Fruit fly (Drosophila melanogaster): ENCODE data around the gene Rbp6.

Gene Rbp6

dm6 chr3L:17044799-17045198 lies 193.2 kb downstream of the Rbp6 start, which contains the start of gene Pop5:
TSS of gene Pop5 (minus strand) at chr3L:17045038.
- TF ChIP-seq Eip93F (GFP tag; optimal IDR thresholded peaks at IDR 0.05) (no peak), esn (GFP tag; optimal IDR thresholded peaks at IDR 0.05) (peak; percentile 33), Lpt (GFP tag; optimal IDR thresholded peaks at IDR 0.05) (no peak), CG1621 (tag; optimal IDR thresholded peaks at IDR 0.05) (peak; percentile 3), fkh (GFP tag; optimal IDR thresholded peaks at IDR 0.05) (peak; percentile 98), cyc (GFP tag; optimal IDR thresholded peaks at IDR 0.05) (no peak)

- TF ChIP-seq cyc (GFP tag; optimal IDR thresholded peaks at IDR 0.05) (no peak), OdsH (GFP tag; optimal IDR thresholded peaks at IDR 0.05) (no peak), acj6 (GFP tag; optimal IDR thresholded peaks at IDR 0.05) (no peak), dac (GFP tag; optimal IDR thresholded peaks at IDR 0.05) (no peak), fkh (GFP tag; optimal IDR thresholded peaks at IDR 0.05) (peak; percentile 95), CG15336 (GFP tag; IDR thresholded peaks at IDR 0.05) (no peak), esn (GFP tag; optimal IDR thresholded peaks at IDR 0.05) (peak; percentile 17), Met (GFP tag; optimal IDR thresholded peaks at IDR 0.05) (no peak), CG6854 (GFP tag; optimal IDR thresholded peaks at IDR 0.05) (peak; percentile 63), Smox (GFP tag; optimal IDR thresholded peaks at IDR 0.05) (no peak), fd85E (GFP tag; optimal IDR thresholded peaks at IDR 0.05) (no peak), CG3032 (tag; optimal IDR thresholded peaks at IDR 0.05) (peak; percentile 10), CG3919 (GFP tag; optimal IDR thresholded peaks at IDR 0.05) (no peak)
Observed at dm6 chr3L:17042297-17042921, 195.6 kb downstream of the Rbp6 start, which contains the start of the genes scaf6 and Papst2. TSS of gene scaf6 (minus strand) at chr3L:17042574. TSS of gene Papst2 (plus strand) at chr3L:17042797.

dm6 chr3L:17035492-17035891 lies 202.5 kb downstream of the Rbp6 start, which contains the start of gene beg:
TSS of gene beg (plus strand) at chr3L:17035668.
- TF ChIP-seq OdsH (GFP tag; optimal IDR thresholded peaks at IDR 0.05) (no peak), CG1621 (tag; optimal IDR thresholded peaks at IDR 0.05) (no peak), CG6163 (GFP tag; IDR thresholded peaks at IDR 0.05) (no peak), Ets96B (tag; optimal IDR thresholded peaks at IDR 0.05) (no peak), fd85E (GFP tag; optimal IDR thresholded peaks at IDR 0.05) (no peak), CG8119 (GFP tag; IDR thresholded peaks at IDR 0.05) (no peak), topi (GFP tag; optimal IDR thresholded peaks at IDR 0.05) (no peak)

- peak; percentile 95 for TF ChIP-seq Blimp-1 (GFP tag; optimal IDR thresholded peaks at IDR 0.05)
- TF ChIP-seq CG8319 (GFP tag; optimal IDR thresholded peaks at IDR 0.05): no peak
Observed at dm6 chr3L:17033309-17033708, 204.7 kb downstream of the Rbp6 start.

- TF ChIP-seq fd59A (GFP tag; optimal IDR thresholded peaks at IDR 0.05): no peak
- peak; percentile 13 for TF ChIP-seq Blimp-1 (GFP tag; optimal IDR thresholded peaks at IDR 0.05)
- peak; percentile 49 for TF ChIP-seq CG6854 (GFP tag; optimal IDR thresholded peaks at IDR 0.05)
- TF ChIP-seq spab (GFP tag; optimal IDR thresholded peaks at IDR 0.05): no peak
Observed at dm6 chr3L:17031971-17032370, 206.0 kb downstream of the Rbp6 start, which contains the start of gene Ilp8. TSS of gene Ilp8 (minus strand) at chr3L:17032080.

dm6 chr3L:17027310-17027709 lies 210.7 kb downstream of the Rbp6 start, which contains the start of gene CG7730:
TSS of gene CG7730 (plus strand) at chr3L:17027515.
- TF ChIP-seq Blimp-1 (GFP tag; optimal IDR thresholded peaks at IDR 0.05) (no peak), esn (GFP tag; optimal IDR thresholded peaks at IDR 0.05) (no peak), CG3032 (tag; optimal IDR thresholded peaks at IDR 0.05) (no peak), CG34406 (GFP tag; optimal IDR thresholded peaks at IDR 0.05) (no peak), CG10669 (GFP tag; optimal IDR thresholded peaks at IDR 0.05) (no peak), vri (GFP tag; optimal IDR thresholded peaks at IDR 0.05) (no peak), CG31627 (GFP tag; optimal IDR thresholded peaks at IDR 0.05) (no peak), CG7368 (GFP tag; optimal IDR thresholded peaks at IDR 0.05) (no peak), Smox (GFP tag; optimal IDR thresholded peaks at IDR 0.05) (no peak), CG4318 (GFP tag; optimal IDR thresholded peaks at IDR 0.05) (no peak), Eip93F (GFP tag; optimal IDR thresholded peaks at IDR 0.05) (no peak), CG8632 (GFP tag; optimal IDR thresholded peaks at IDR 0.05) (no peak), CG15336 (GFP tag; IDR thresholded peaks at IDR 0.05) (no peak), CG8319 (GFP tag; optimal IDR thresholded peaks at IDR 0.05) (no peak)
